Worm (Caenorhabditis elegans): Measurements from ENCODE around the gene F14F9.5.

DNA sequence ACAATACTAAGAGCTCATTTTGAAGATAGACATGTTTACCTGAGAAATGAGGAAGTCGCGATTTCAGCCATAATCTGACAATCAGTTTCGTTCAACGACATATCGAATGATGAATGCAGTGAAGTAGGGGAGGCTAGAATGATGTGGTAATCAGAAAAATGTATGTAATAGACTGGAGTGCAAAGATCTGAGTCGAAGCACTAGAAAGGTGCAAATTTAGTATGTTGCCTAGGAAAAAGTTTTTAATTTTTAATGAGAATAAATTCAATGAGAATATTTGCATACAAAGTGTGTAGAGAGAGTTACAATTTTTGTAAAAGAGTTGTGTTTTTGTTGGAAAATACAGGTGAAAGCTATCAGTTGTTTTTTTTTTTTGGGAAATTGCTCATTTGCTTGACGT lies 22.0 kb upstream of the F14F9.5 start, which contains the start of gene srab-2:
- TF ChIP-seq ceh-13 (GFP tag; optimal IDR thresholded peaks at IDR 0.05) (no peak), ama-1 (optimal IDR thresholded peaks at IDR 0.05) (no peak), hnd-1 (tag; optimal IDR thresholded peaks at IDR 0.05) (no peak), flt-1 (GFP tag; IDR thresholded peaks at IDR 0.05) (no peak), scrt-1 (GFP tag; IDR thresholded peaks at IDR 0.05) (no peak), ceh-36 (tag; optimal IDR thresholded peaks at IDR 0.05) (no peak), hmbx-1 (tag; optimal IDR thresholded peaks at IDR 0.05) (no peak), tra-4 (tag; optimal IDR thresholded peaks at IDR 0.05) (no peak), F13C5.2 (tag; optimal IDR thresholded peaks at IDR 0.05) (no peak), pes-1 (GFP tag; IDR thresholded peaks at IDR 0.05) (no peak), aly-1 (tag; optimal IDR thresholded peaks at IDR 0.05) (no peak), sea-1 (GFP tag; conservative IDR thresholded peaks at IDR 0.05) (no peak), ets-7 (tag; optimal IDR thresholded peaks at IDR 0.05) (no peak)
